Fruit fly (Drosophila melanogaster) whole organism, pupa: ENCODE measurements around the gene GluClalpha.

ENCODE experiments used
- CG10348 ChIP-seq: fragments of 200-800 bp; sonication (Bioruptor generic); IDR thresholded peaks from 2 replicates; pipeline ENCODE4 v1.3.6; 2022; ENCODE audit warnings: missing biosample characterization, missing genetic modification characterization
- CG14655 ChIP-seq: fragments of 200-800 bp; sonication (Bioruptor generic); optimal IDR thresholded peaks from 3 replicates; lab custom pipeline; 2017; ENCODE audit warnings: mild to moderate bottlenecking, missing biosample characterization, missing genetic modification reagents, missing genetic modification characterization
- CG32121 ChIP-seq: fragments of 200-800 bp; sonication (Bioruptor generic); IDR thresholded peaks from 2 replicates; pipeline ENCODE4 v1.3.6; 2022; ENCODE audit warnings: missing biosample characterization, missing genetic modification characterization
- CG8159 ChIP-seq: fragments of 200-800 bp; sonication (Bioruptor generic); optimal IDR thresholded peaks from 3 replicates; lab custom pipeline; 2018; ENCODE audit warnings: missing biosample characterization, mild to moderate bottlenecking, missing genetic modification characterization, moderate library complexity
- CG8301 ChIP-seq: fragments of 200-800 bp; sonication (Bioruptor generic); optimal IDR thresholded peaks from 2 replicates; lab custom pipeline; 2018; ENCODE audit warnings: missing biosample characterization, mild to moderate bottlenecking, missing genetic modification characterization
- CG9948 ChIP-seq: fragments of 200-800 bp; sonication (Bioruptor generic); optimal IDR thresholded peaks from 2 replicates; lab custom pipeline; 2018; ENCODE audit warnings: missing biosample characterization, mild to moderate bottlenecking, missing genetic modification characterization, moderate library complexity
- EcR ChIP-seq: fragments of 200-800 bp; sonication (Bioruptor generic); optimal IDR thresholded peaks from 3 replicates; lab custom pipeline; 2019; ENCODE audit warnings: missing biosample characterization, missing genetic modification characterization, mild to moderate bottlenecking, moderate library complexity, missing genetic modification reagents
- Ets98B ChIP-seq: fragments of 200-800 bp; sonication (Bioruptor generic); IDR thresholded peaks from 2 replicates; pipeline ENCODE4 v1.3.6; 2022; ENCODE audit warnings: missing biosample characterization, missing genetic modification characterization
- Pif1A ChIP-seq: fragments of 200-800 bp; sonication (Bioruptor generic); optimal IDR thresholded peaks from 3 replicates; lab custom pipeline; 2016; ENCODE audit warnings: missing biosample characterization, missing genetic modification characterization
- Pif1B ChIP-seq: fragments of 200-800 bp; sonication (Bioruptor generic); optimal IDR thresholded peaks from 3 replicates; lab custom pipeline; 2016; ENCODE audit warnings: missing biosample characterization, missing genetic modification characterization
- fd96Ca ChIP-seq: fragments of 200-800 bp; sonication (Bioruptor generic); IDR thresholded peaks from 3 replicates; pipeline ENCODE4 v1.3.6; 2022; ENCODE audit warnings: missing biosample characterization, missing genetic modification characterization
- gl ChIP-seq: fragments of 200-800 bp; sonication (Bioruptor generic); optimal IDR thresholded peaks from 2 replicates; lab custom pipeline; 2018; ENCODE audit warnings: missing biosample characterization, mild to moderate bottlenecking, missing genetic modification characterization
- rn ChIP-seq: fragments of 200-800 bp; sonication (Bioruptor generic); IDR thresholded peaks from 2 replicates; pipeline ENCODE4 v1.3.6; 2022; ENCODE audit warnings: missing biosample characterization, missing genetic modification characterization

DNA sequence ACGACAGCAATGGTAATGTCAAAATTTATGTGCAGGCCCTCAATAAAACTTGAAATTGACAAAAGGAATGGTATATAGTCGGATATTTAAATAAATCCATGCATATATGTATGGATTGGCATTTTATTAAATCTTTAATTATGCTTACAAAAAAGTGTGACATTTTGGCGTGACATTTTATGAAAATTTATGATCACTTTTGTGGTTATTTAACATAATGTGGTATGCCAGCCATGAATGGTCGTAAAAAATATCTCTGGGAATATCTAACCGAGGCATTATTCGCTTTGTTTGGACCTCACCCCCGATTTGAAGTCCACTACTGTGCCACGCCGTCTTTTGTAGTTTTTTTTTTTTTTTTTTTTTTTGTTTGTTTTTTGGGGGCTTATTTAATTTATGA, 73.0 kb downstream of the GluClalpha start:
- TF ChIP-seq EcR (GFP tag; lab: Kevin White, UChicago), result no peak
- no peak for TF ChIP-seq rn (GFP tag; lab: Robert Waterston, UW)
- TF ChIP-seq Pif1A (GFP tag; lab: Kevin White, UChicago), result no peak
- no peak for TF ChIP-seq CG14655 (GFP tag; lab: Kevin White, UChicago)
- TF ChIP-seq gl (tag; lab: Kevin White, UChicago), result no peak
- no peak for TF ChIP-seq fd96Ca
- no peak for TF ChIP-seq CG10348 (GFP tag; lab: Robert Waterston, UW)
- TF ChIP-seq CG9948 (tag; lab: Kevin White, UChicago), result no peak
- TF ChIP-seq Ets98B, result no peak
- no peak for TF ChIP-seq CG32121
- TF ChIP-seq CG8301, result no peak
- TF ChIP-seq Pif1B (GFP tag; lab: Kevin White, UChicago), result no peak
- no peak for TF ChIP-seq CG8159
